Worm (Caenorhabditis elegans): Measurements from ENCODE around the gene pmp-1.

DNA sequence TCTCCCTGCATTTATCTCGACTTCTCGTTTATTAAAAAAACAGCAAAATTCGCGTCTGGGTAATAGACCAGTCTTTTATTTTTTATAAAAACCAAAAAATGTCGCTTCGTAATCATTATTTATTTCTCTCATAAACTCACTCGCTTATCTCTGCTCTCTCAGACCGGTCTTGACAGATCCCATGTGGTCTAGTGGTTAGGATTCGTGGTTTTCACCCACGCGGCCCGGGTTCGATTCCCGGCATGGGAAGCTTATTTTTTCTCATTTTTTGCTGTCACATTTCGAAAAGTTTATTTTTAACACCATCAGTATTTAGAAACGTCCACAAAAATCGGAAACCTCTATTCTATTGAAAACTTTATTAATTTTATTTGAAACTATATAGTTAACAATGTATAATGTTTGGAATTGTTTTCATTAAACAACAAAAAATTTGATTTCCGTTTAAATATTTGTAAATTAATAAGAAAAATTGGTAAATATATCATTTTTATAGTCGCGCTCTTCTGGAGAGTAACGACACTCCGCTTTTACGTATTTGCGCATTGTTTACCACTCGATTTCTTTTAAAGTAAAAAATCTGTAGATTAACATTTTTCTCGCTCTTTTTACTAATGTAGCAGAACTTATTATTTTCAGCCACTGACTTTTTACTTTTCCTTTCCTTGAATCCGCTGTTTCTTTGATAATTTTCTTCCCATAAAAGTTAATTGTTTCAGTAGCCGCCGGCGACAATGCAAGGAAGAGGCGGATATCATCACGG is 14.6 kb upstream of the pmp-1 start, which contains the start of gene hrpl-1:
- TF ChIP-seq ztf-7 (tag; optimal IDR thresholded peaks at IDR 0.05) (no peak), lsy-2 (tag; optimal IDR thresholded peaks at IDR 0.05) (no peak), nhr-77 (tag; optimal IDR thresholded peaks at IDR 0.05) (no peak), fos-1 (tag; optimal IDR thresholded peaks at IDR 0.05) (no peak), ceh-82 (tag; optimal IDR thresholded peaks at IDR 0.05) (no peak)

All from whole organism, L4 larva.